Worm (Caenorhabditis elegans): ENCODE results near the gene nep-2.
"Not testable (repeated sequence)": the region's sequence is repeated elsewhere in the genome, so short reads cannot be mapped to it uniquely, and the experiment has no call there.

nep-2 gene

DNA sequence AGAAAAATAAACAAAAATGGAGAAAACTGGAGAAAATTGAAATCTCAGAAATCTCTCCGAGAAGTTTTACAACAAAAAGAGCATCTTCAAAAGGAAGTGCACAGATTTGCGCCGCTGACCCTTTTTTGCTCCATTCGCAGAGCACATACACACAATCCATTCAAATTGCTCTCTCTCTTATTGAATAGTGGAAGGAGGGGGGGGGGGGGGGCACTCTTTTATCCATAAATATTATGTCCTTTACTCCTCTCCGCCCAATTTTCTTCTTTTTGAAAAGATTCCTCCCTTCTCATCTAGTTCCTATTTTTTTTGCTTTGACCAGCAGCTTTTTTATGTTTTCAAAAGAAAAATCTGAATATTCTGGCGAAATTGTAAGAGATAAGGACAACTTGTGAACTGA lies 30.5 kb downstream of the nep-2 start:
- TF ChIP-seq ces-1 (GFP tag; optimal IDR thresholded peaks at IDR 0.05) (peak; percentile 18), unc-62 (GFP tag; optimal IDR thresholded peaks at IDR 0.05) (no peak)

DNA sequence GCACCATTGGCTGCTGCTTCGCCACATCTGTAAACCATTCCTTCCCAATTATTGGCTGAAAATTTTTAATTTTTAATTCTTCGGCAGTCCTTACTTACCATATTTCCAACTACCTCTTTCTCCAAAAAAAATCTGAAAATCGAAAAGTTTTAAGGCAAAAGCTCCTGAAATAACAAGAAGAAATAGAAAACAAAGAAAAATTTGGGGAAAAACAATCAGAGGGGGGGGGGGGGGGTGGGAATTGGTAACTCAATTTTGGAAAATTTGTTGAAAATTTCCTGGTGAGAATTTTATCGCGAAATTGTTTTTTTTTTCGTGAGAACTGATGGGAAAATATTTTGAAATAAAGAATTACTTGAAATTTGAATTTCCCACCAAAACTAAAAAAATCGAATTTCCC lies 33.1 kb downstream of the nep-2 start, which contains the start of gene set-11:
set-11 (minus strand) TSS at position 101 of the 400 bp plus-strand sequence.
- TF ChIP-seq nhr-76 (tag; optimal IDR thresholded peaks at IDR 0.05) (no peak), unc-120 (tag; optimal IDR thresholded peaks at IDR 0.05; ENCODE audit: poor library complexity, severe bottlenecking) (no peak), lin-13 (tag; optimal IDR thresholded peaks at IDR 0.05) (no peak), snpc-4 (tag; optimal IDR thresholded peaks at IDR 0.05) (no peak), elt-3 (tag; optimal IDR thresholded peaks at IDR 0.05) (no peak), bed-3 (GFP tag; optimal IDR thresholded peaks at IDR 0.05) (no peak), nhr-28 (tag; optimal IDR thresholded peaks at IDR 0.05) (no peak), nhr-12 (tag; optimal IDR thresholded peaks at IDR 0.05) (no peak)

DNA sequence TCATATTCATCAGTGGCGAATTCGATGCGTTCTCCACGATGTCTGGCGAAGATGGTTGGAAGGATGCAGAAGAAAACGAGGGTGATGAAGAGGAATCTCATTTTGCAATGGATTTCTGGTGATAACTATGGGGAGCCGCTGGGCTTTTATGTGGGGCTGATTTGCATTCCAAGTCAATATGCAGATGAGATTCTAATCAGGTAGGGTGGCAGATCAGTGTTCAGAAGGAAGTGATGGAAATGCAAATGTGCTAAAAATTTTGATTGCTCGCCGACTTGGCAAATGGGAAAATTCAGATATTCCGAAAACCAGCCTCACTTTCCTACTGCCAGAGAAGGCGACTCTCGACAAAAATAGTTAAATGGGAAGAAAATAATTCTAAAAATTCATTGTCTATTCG lies 35.5 kb downstream of the nep-2 start, which contains the start of gene nspf-3:
nspf-3 (minus strand) TSS at position 101 of the 400 bp plus-strand sequence.
- TF ChIP-seq elt-3 (tag; optimal IDR thresholded peaks at IDR 0.05): no peak
- TF ChIP-seq cnd-1 (tag; optimal IDR thresholded peaks at IDR 0.05): no peak
- no peak for TF ChIP-seq flh-1 (GFP tag; optimal IDR thresholded peaks at IDR 0.05)

DNA sequence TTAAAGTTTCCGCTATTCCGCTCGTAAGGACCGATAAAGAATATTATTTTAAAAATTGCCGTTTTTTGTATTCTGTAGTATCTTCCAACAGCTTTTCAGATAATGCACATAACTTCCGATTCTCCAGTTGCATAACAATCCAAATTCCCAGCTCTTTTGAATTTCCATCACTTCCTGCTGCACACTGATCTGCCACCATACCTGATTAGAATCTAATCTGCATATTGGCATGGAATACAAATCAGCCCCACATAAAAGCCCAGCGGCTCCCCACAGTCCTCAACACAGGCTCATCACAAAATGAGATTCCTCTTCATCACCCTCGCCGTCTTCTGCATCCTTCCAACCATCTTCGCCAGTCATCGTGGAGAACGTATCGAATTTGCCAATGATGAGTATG lies 36.9 kb downstream of the nep-2 start, which contains the start of gene nspf-2:
nspf-2 (plus strand) TSS at position 301 of the 400 bp plus-strand sequence.
- TF ChIP-seq unc-39, nhr-28, elt-3 (tag; optimal IDR thresholded peaks at IDR 0.05): not testable (repeated sequence)

DNA sequence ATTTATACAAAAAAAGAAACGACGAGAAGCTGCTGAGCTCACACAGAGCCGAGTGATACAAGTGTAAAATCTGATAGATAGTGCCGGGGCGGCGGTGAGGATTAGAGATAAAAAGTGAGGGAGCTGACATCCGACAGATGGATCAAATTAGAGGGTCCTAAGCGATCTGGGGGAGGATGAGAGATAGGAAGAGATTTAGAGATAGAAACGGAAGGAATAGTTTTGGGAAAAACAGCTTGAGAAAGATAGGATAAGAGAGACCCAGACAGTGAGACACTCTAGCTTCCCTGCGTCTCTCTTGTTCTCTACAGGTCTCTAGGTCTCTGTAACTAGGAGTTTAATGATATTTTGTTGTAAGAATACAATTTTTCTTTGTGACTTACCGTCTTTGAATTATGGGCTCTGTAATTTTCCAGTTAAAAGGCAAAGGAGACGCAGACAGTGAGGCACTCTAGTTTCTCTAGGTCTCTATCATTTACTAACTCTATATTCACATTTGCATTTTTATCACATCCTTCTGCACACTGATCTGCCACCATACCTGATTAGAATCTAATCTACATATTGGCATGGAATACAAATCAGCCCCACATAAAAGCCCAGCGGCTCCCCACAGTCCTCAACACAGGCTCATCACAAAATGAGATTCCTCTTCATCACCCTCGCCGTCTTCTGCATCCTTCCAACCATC lies 38.4 kb downstream of the nep-2 start, which contains the start of the genes sup-9 and nspf-1:
sup-9 (minus strand) TSS at position 43 of the 691 bp plus-strand sequence.
nspf-1 (plus strand) TSS at position 641 of the 691 bp plus-strand sequence.
- TF ChIP-seq pha-4 (tag; optimal IDR thresholded peaks at IDR 0.05) (no peak), nhr-76 (tag; optimal IDR thresholded peaks at IDR 0.05) (no peak), sptf-1 (tag; optimal IDR thresholded peaks at IDR 0.05) (no peak), sem-2 (GFP tag; optimal IDR thresholded peaks at IDR 0.05) (no peak), lin-13 (tag; optimal IDR thresholded peaks at IDR 0.05) (no peak), nhr-2 (tag; optimal IDR thresholded peaks at IDR 0.05) (no peak), nhr-28 (tag; optimal IDR thresholded peaks at IDR 0.05) (no peak), ham-2 (GFP tag; optimal IDR thresholded peaks at IDR 0.05) (no peak), unc-120 (tag; optimal IDR thresholded peaks at IDR 0.05; ENCODE audit: poor library complexity, severe bottlenecking) (peak; percentile 48), bed-3 (GFP tag; optimal IDR thresholded peaks at IDR 0.05) (no peak), ceh-39 (tag; optimal IDR thresholded peaks at IDR 0.05) (no peak), ces-1 (GFP tag; optimal IDR thresholded peaks at IDR 0.05) (peak; percentile 15), unc-62 (GFP tag; optimal IDR thresholded peaks at IDR 0.05) (peak; percentile 65), nhr-237 (tag; optimal IDR thresholded peaks at IDR 0.05) (no peak), hlh-1 (tag; optimal IDR thresholded peaks at IDR 0.05) (peak; percentile 34), zip-8 (tag; optimal IDR thresholded peaks at IDR 0.05) (no peak), mab-5 (tag; optimal IDR thresholded peaks at IDR 0.05) (no peak), unc-39 (tag; optimal IDR thresholded peaks at IDR 0.05) (no peak), mep-1 (tag; optimal IDR thresholded peaks at IDR 0.05) (no peak)

DNA sequence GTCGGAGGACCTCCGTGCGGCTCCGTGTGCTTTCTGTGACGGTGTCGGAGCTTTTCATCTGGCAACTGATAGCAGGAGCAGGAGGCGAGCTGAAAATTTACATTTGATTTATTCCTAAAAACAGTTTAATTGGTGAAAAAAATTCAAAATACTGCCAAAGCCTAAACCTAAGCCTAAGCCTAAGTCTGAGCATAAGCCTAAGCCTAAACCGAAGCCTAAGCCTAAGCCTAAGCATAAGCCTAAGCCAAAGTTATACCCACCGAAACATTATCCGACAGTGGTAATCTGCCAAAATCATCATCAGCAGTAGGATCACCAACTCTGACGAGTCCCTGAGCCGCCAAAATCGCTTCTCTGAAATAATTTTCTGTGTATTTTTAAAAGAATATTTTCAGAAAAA lies 40.8 kb downstream of the nep-2 start:
- no peak for TF ChIP-seq ceh-39 (tag; optimal IDR thresholded peaks at IDR 0.05)
- TF ChIP-seq mab-5 (tag; optimal IDR thresholded peaks at IDR 0.05): no peak
- TF ChIP-seq unc-62 (GFP tag; optimal IDR thresholded peaks at IDR 0.05): no peak
- no peak for TF ChIP-seq nhr-2 (tag; optimal IDR thresholded peaks at IDR 0.05)
- no peak for TF ChIP-seq unc-120 (tag; optimal IDR thresholded peaks at IDR 0.05; ENCODE audit: poor library complexity, severe bottlenecking)
- TF ChIP-seq snpc-4 (tag; optimal IDR thresholded peaks at IDR 0.05): no peak
- no peak for TF ChIP-seq drap-1 (GFP tag; optimal IDR thresholded peaks at IDR 0.05)

DNA sequence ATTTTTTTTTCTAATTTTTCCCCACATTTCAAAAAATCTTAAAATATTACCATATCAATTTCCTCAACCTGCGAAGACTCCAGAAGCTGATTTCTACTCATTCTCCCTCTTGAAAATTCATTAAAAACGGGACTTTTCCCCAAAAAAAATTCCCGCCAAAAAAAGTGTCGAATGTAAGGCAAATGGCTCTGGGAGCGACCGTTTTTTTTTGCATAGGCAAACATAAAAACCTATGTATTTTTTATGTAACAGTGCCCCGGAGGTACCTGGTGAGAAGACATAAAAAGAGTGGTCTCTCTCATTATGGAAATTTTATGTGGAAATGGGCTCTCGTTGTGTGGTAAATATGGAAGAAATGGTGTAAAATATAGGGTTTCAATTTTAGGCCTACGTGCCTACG lies 41.3 kb downstream of the nep-2 start, which contains the start of gene ceh-87:
ceh-87 (minus strand) TSS at position 101 of the 400 bp plus-strand sequence.
- TF ChIP-seq ceh-39 (tag; optimal IDR thresholded peaks at IDR 0.05): no peak
- no peak for TF ChIP-seq ham-2 (GFP tag; optimal IDR thresholded peaks at IDR 0.05)
